Fruit fly (Drosophila melanogaster): Measurements from ENCODE around the gene CG34175.

The CG34175 gene

DNA sequence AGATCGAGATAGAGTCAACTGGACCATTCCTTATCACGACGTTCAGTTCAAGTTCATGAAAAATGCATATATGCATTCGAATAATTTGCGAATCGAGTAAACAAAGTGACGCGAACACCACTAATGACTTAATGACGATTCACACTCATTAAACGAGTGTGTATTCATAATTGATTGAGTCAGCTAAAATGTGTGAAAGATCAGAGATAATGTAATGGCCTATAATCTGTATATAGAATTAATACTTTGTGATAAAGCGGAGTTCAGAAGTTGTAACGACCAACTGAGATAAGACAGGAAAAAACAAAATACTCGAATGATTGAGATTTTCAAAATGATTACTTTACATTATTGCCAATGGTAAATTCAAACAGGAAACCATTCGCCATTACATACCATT lies 28.0 kb upstream of the CG34175 start:
- no peak for TF ChIP-seq Hr3 (GFP tag; optimal IDR thresholded peaks at IDR 0.05)
- no peak for TF ChIP-seq Mes4 (GFP tag; optimal IDR thresholded peaks at IDR 0.05)
- no peak for TF ChIP-seq Eip74EF (GFP tag; optimal IDR thresholded peaks at IDR 0.05)
- TF ChIP-seq ham (GFP tag; IDR thresholded peaks at IDR 0.05) = no peak
- TF ChIP-seq CG1603 (tag; optimal IDR thresholded peaks at IDR 0.05) = no peak
- TF ChIP-seq CG12744 (GFP tag; optimal IDR thresholded peaks at IDR 0.05) = no peak
- TF ChIP-seq mam (GFP tag; optimal IDR thresholded peaks at IDR 0.05) = no peak
- no peak for TF ChIP-seq crol (GFP tag; IDR thresholded peaks at IDR 0.05)
- no peak for TF ChIP-seq CG10321 (GFP tag; IDR thresholded peaks at IDR 0.05)
- no peak for TF ChIP-seq emc (GFP tag; optimal IDR thresholded peaks at IDR 0.05)
- no peak for TF ChIP-seq Bgb (GFP tag; IDR thresholded peaks at IDR 0.05; ENCODE audit: partially characterized antibody)
- TF ChIP-seq CG7786 (GFP tag; optimal IDR thresholded peaks at IDR 0.05) = no peak
- no peak for TF ChIP-seq CG6254 (GFP tag; optimal IDR thresholded peaks at IDR 0.05)
- TF ChIP-seq NK7.1 (GFP tag; optimal IDR thresholded peaks at IDR 0.05) = no peak
- no peak for TF ChIP-seq CG17359 (tag; optimal IDR thresholded peaks at IDR 0.05)
- no peak for TF ChIP-seq CG10959 (GFP tag; IDR thresholded peaks at IDR 0.05)
- TF ChIP-seq bowl (GFP tag; IDR thresholded peaks at IDR 0.05) = no peak

DNA sequence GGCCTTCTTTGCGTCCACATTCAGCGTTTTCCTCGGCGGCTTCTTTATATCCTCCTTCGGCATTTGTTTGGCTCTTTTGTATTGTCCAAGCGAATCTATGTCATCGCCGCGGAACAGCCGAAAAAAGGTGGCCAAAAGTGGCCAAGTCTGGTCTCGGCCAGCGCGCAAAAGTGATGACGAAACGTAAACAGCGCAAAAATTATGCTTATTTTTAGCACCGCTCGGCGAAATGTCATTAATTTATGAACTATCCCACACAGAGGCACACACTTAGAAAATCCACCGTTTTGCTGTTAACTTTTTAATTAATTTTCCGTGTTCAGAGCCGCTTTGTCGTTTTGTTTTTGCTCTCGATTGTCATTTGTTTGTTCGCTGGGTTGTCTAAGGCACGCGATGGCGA lies 26.9 kb upstream of the CG34175 start:
- TF ChIP-seq Med (GFP tag) (peak; percentile 8), CG4360 (GFP tag; IDR thresholded peaks at IDR 0.05) (no peak), sisA (GFP tag; IDR thresholded peaks at IDR 0.05) (no peak), mirr (GFP tag; optimal IDR thresholded peaks at IDR 0.05) (peak; percentile 25)

DNA sequence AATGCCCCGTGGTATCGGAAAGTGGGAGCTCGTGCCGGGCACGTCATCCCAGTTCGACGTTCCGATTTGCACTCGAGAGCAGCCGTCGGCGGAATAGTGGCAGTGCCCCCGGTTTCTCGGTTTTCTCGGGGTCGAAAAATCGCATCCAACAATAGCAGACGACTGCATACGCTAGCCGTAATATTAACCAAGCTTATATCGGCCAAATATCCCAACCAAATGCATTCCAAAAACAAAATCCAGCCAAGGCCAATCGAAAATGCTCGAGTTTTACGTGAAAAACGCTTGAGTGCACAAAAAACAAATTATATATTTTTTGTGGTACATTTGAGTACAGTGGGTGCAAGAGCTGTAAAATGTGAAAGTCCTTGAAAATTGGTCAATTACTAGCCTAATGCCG lies 26.5 kb upstream of the CG34175 start:
- TF ChIP-seq slbo (GFP tag; IDR thresholded peaks at IDR 0.05) = 0 out of 2 replicates have a peak, but pooled peaks have one; percentile 30
- peak; percentile 92 for TF ChIP-seq Ets65A (GFP tag)
- no peak for TF ChIP-seq CG2889 (GFP tag; IDR thresholded peaks at IDR 0.05)
- no peak for TF ChIP-seq MESR4 (GFP tag; optimal IDR thresholded peaks at IDR 0.05)
- peak; percentile 58 for TF ChIP-seq Drgx (GFP tag; IDR thresholded peaks at IDR 0.05)
- TF ChIP-seq luna (GFP tag; optimal IDR thresholded peaks at IDR 0.05) = no peak
- TF ChIP-seq Neu2 (GFP tag; optimal IDR thresholded peaks at IDR 0.05; ENCODE audit: borderline replicate concordance) = no peak
- no peak for TF ChIP-seq Optix (GFP tag; IDR thresholded peaks at IDR 0.05)
- TF ChIP-seq Deaf1 (tag; optimal IDR thresholded peaks at IDR 0.05) = peak; percentile 27
- TF ChIP-seq Meics (GFP tag; optimal IDR thresholded peaks at IDR 0.05) = no peak
- TF ChIP-seq Med (GFP tag) = peak; percentile 79
- TF ChIP-seq D19A (tag; optimal IDR thresholded peaks at IDR 0.05) = peak; percentile 61
- TF ChIP-seq otp (GFP tag; IDR thresholded peaks at IDR 0.05) = no peak
- TF ChIP-seq lilli (GFP tag; optimal IDR thresholded peaks at IDR 0.05) = no peak

DNA sequence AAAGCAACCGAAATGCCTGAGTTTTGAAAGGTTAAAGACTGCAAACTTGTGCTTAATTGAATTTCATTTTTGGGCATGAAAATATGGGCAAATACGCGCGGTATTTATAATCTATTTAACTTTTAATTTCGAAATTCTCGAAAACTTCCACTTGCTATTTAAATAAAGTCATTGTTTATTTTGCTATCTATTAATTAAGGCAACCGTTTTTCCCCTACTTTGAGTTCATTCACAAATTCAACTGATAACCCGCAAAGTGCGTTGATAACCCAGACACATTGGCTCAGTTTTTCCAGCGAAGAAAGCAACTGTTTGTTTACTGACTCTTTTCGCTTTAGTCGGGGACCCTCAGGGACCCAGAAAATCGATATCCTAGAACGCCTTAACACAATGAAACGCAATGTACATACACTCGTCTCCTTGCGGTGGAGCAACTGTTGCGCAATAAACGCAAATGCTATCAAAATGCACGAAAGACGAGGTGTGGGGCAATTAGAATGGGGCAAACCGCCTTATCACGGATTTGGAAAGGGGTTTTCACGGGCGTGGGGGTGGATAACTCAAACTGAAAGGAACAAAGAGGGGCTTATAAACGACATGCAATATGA lies 25.9 kb upstream of the CG34175 start:
- TF ChIP-seq CG9932 (GFP tag; IDR thresholded peaks at IDR 0.05) = no peak
- peak; percentile 54 for TF ChIP-seq scrt (GFP tag; optimal IDR thresholded peaks at IDR 0.05)
- TF ChIP-seq Six4 (GFP tag; optimal IDR thresholded peaks at IDR 0.05) = no peak
- no peak for TF ChIP-seq pan (optimal IDR thresholded peaks at IDR 0.05)
- peak in 1 of 2 experiments; percentile 20 for TF ChIP-seq pan (GFP tag; optimal IDR thresholded peaks at IDR 0.05 in 1 of 2, IDR thresholded peaks at IDR 0.05 in 1 of 2)
- TF ChIP-seq mirr (GFP tag; optimal IDR thresholded peaks at IDR 0.05) = peak; percentile 8
- TF ChIP-seq exex (tag; optimal IDR thresholded peaks at IDR 0.05) = peak; percentile 69
- peak in 1 of 2 experiments; percentile 83 for TF ChIP-seq Pdp1 (GFP tag; optimal IDR thresholded peaks at IDR 0.05)
- peak; percentile 76 for TF ChIP-seq onecut (GFP tag; IDR thresholded peaks at IDR 0.05)
- peak; percentile 27 for TF ChIP-seq sug (tag; optimal IDR thresholded peaks at IDR 0.05)
- 0 out of 4 replicates have a peak, but pooled peaks have one; percentile 21 for TF ChIP-seq chinmo (GFP tag; IDR thresholded peaks at IDR 0.05; ENCODE audit: partially characterized antibody)
